Worm (Caenorhabditis elegans): ENCODE measurements around the gene sre-37.
A peak's percentile ranks its signal among the peaks of the same experiment; 100 is the strongest.

Gene sre-37

DNA sequence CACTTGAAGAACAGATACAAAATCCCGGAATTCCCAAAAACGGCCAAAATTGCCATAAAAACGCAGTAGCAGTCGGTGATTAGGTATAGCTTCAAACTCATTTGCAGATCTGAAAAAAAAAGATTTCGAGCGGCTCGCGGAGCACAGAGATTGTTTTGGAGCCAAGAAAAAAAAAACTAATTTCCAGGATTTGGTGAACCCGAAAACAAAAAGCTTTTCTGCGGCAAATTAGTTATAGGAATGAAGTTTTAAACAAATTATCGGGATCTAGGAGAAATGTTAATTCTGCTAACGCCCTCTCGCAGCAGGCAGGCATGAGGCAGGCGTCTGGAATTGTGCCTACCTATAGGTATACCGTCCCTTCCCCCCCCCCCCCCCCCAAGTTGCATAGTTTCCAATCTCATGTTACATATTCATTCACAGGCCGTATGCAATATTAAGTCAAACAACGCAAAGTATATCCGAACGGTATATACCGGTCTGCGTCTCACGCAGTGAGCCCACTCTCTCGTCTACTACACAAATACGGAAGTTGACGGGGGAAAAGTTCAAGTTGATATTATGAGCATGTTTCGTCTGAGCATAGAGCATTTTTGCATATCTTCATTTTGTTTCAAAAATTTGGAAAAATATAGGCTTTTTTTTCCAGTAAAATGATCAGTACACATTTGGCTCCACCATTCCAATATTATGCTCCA, 20.8 kb upstream of the sre-37 start, which contains the start of the genes W05H5.1 and pitr-6:
TSS of gene W05H5.1 (minus strand) at position 101 of the 698 bp plus-strand sequence.
TSS of gene pitr-6 (plus strand) at position 648 of the 698 bp plus-strand sequence.
- peak; percentile 14 for TF ChIP-seq pha-4 (tag; optimal IDR thresholded peaks at IDR 0.05)
- no peak for TF ChIP-seq ham-2 (GFP tag; optimal IDR thresholded peaks at IDR 0.05)
- TF ChIP-seq cnd-1 (tag; optimal IDR thresholded peaks at IDR 0.05): no peak
- no peak for TF ChIP-seq mep-1 (tag; optimal IDR thresholded peaks at IDR 0.05)

DNA sequence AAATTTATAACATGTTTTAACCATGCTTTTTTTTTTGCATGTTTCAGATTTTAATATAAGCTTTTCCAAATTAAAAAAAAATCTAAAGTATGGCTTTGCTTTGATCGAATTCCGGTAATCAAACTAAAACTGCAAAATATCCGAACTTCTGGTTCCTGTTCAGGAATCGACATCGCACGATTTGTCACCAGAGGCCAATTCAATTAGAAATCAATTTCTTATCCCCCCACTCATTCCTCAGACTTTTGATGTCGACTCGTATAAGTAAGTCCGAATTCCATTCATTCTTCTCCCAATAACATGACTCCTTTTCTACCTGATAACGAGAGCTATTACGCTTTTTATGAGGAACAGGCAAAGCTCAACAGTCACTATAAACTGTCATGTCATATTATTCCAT, 17.4 kb upstream of the sre-37 start, which contains the start of gene srh-27:
TSS of gene srh-27 (plus strand) at position 301 of the 400 bp plus-strand sequence.
- TF ChIP-seq mls-2 (tag; optimal IDR thresholded peaks at IDR 0.05): no peak
- no peak for TF ChIP-seq sem-2 (GFP tag; optimal IDR thresholded peaks at IDR 0.05)
- no peak for TF ChIP-seq pha-4 (tag; optimal IDR thresholded peaks at IDR 0.05)
- TF ChIP-seq ceh-39 (tag; optimal IDR thresholded peaks at IDR 0.05): no peak

DNA sequence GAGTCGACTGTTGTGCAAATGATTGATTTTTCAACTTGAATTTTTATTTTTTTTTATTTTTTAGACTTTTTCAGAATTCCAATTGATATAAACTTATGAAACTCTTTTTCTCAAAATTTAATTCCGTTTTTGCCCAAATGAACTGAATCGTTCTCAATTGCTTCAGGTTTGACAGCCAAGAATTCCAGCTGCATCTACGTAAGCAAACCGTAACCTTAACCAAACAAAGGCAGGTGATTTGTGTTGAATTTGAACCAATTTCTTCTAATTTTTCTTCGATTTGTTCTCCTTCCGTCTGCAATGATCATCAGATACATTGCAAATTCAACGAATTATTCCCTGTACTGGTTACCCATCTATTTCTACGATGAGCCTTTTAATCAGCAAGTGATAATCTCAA, 15.8 kb upstream of the sre-37 start, which contains the start of gene sre-34:
TSS of gene sre-34 (plus strand) at position 301 of the 400 bp plus-strand sequence.
- no peak for TF ChIP-seq ces-1 (GFP tag; optimal IDR thresholded peaks at IDR 0.05)
- no peak for TF ChIP-seq unc-120 (tag; optimal IDR thresholded peaks at IDR 0.05; ENCODE audit: poor library complexity, severe bottlenecking)
- no peak for TF ChIP-seq unc-62 (GFP tag; optimal IDR thresholded peaks at IDR 0.05)
- no peak for TF ChIP-seq mls-2 (tag; optimal IDR thresholded peaks at IDR 0.05)
- TF ChIP-seq pha-4 (tag; optimal IDR thresholded peaks at IDR 0.05): no peak
- no peak for TF ChIP-seq snpc-4 (tag; optimal IDR thresholded peaks at IDR 0.05)
- no peak for TF ChIP-seq lin-13 (tag; optimal IDR thresholded peaks at IDR 0.05)
- no peak for TF ChIP-seq ham-2 (GFP tag; optimal IDR thresholded peaks at IDR 0.05)
- no peak for TF ChIP-seq sptf-1 (tag; optimal IDR thresholded peaks at IDR 0.05)
- TF ChIP-seq ceh-83 (GFP tag; optimal IDR thresholded peaks at IDR 0.05): no peak
- TF ChIP-seq ceh-39 (tag; optimal IDR thresholded peaks at IDR 0.05): no peak
- TF ChIP-seq mab-5 (tag; optimal IDR thresholded peaks at IDR 0.05): no peak
- no peak for TF ChIP-seq blmp-1 (tag; optimal IDR thresholded peaks at IDR 0.05)
- TF ChIP-seq flh-1 (GFP tag; optimal IDR thresholded peaks at IDR 0.05): no peak
- TF ChIP-seq nhr-12 (tag; optimal IDR thresholded peaks at IDR 0.05): no peak
- TF ChIP-seq cnd-1 (tag; optimal IDR thresholded peaks at IDR 0.05): no peak
- TF ChIP-seq sem-2 (GFP tag; optimal IDR thresholded peaks at IDR 0.05): no peak

DNA sequence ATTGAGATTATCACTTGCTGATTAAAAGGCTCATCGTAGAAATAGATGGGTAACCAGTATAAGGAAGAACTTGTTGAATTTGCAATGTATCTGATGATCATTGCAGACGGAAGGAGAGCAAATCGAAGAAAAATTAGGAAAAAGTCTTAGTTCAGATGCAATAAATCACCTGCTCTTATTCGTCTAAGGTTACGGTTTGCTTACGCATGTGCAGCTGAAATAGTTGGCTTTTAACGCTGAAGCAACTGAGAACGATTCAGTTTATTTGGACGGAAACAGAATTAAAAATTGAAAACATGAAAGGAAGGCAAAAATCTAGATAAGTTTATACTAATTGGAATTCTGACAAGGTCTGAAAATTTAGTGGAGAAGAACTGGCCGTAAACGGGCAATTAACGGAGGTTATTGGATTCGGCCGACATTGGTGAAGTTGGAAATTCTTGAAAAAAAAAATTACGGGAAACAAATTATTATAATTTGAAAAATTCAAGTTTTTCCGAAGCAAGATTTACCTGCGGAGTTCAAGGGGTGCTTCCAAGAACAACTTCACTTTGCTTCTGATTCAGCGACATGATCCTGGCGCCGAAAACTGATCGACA, 12.8 kb upstream of the sre-37 start, which contains the start of the genes sre-35 and sre-33:
TSS of gene sre-35 (minus strand) at position 101 of the 599 bp plus-strand sequence.
TSS of gene sre-33 (plus strand) at position 549 of the 599 bp plus-strand sequence.
- TF ChIP-seq sem-2 (GFP tag; optimal IDR thresholded peaks at IDR 0.05) (no peak), ceh-43 (GFP tag; optimal IDR thresholded peaks at IDR 0.05) (no peak), lsy-2 (tag; optimal IDR thresholded peaks at IDR 0.05) (no peak), blmp-1 (tag; optimal IDR thresholded peaks at IDR 0.05) (no peak), nhr-237 (tag; optimal IDR thresholded peaks at IDR 0.05) (no peak), ceh-39 (tag; optimal IDR thresholded peaks at IDR 0.05) (no peak), nhr-2 (tag; optimal IDR thresholded peaks at IDR 0.05) (no peak)

DNA sequence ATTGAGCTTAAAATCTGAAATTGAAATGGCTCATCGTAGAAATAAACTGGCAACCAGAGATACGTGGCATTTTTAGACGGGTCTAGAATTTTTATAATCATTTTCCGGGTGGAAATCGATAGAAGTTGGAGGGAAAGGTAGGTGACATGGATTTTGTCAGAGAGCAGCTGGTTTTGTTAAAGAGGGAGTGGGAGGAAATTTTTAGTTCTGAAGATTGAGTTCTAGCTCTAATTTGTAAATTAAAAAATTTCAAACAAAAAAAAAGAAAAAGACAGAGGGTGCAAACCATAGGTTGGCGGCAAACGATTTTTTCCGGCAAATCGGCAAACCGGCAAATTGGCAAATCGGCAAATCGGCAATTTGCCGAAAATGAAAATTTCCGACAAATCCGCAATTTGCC, 9.0 kb upstream of the sre-37 start, which contains the start of gene sre-32:
TSS of gene sre-32 (minus strand) at position 101 of the 400 bp plus-strand sequence.
- TF ChIP-seq unc-39 (tag; optimal IDR thresholded peaks at IDR 0.05) (no peak), pha-4 (tag; optimal IDR thresholded peaks at IDR 0.05) (no peak), ces-1 (GFP tag; optimal IDR thresholded peaks at IDR 0.05) (no peak), snpc-4 (tag; optimal IDR thresholded peaks at IDR 0.05) (no peak), ham-2 (GFP tag; optimal IDR thresholded peaks at IDR 0.05) (no peak), drap-1 (GFP tag; optimal IDR thresholded peaks at IDR 0.05) (no peak), sem-2 (GFP tag; optimal IDR thresholded peaks at IDR 0.05) (no peak), mls-2 (tag; optimal IDR thresholded peaks at IDR 0.05) (no peak), lin-32 (GFP tag; optimal IDR thresholded peaks at IDR 0.05) (no peak), tbx-8 (GFP tag; optimal IDR thresholded peaks at IDR 0.05) (no peak), elt-3 (tag; optimal IDR thresholded peaks at IDR 0.05) (no peak), M03D4.4 (tag; optimal IDR thresholded peaks at IDR 0.05) (no peak), blmp-1 (tag; optimal IDR thresholded peaks at IDR 0.05) (no peak), nhr-12 (tag; optimal IDR thresholded peaks at IDR 0.05) (no peak)

Measured in whole organism, mixed stage, embryonic.